Worm (Caenorhabditis elegans) whole organism, mixed stage, embryonic: ENCODE measurements around the gene ZK1236.1.

Source experiments
- blmp-1 ChIP-seq: fragments of 150-350 bp; optimal IDR thresholded peaks from 2 replicates; lab custom pipeline; 2014; ENCODE audit warnings: missing biosample characterization, missing genetic modification characterization
- cnd-1 ChIP-seq: fragments of 200-800 bp; sonication (Bioruptor generic); optimal IDR thresholded peaks from 2 replicates; lab custom pipeline; 2018; ENCODE audit warnings: mild to moderate bottlenecking, missing genetic modification characterization, missing compliant biosample characterization
- lin-13 ChIP-seq: fragments of 150-350 bp; optimal IDR thresholded peaks from 2 replicates; lab custom pipeline; 2014; ENCODE audit warnings: missing biosample characterization, missing genetic modification characterization
- lsy-2 ChIP-seq: fragments of 150-350 bp; optimal IDR thresholded peaks from 2 replicates; lab custom pipeline; 2014; ENCODE audit warnings: missing biosample characterization, missing genetic modification characterization
- mls-2 ChIP-seq: sonication (generic microtip); optimal IDR thresholded peaks from 2 replicates; lab custom pipeline; 2016; ENCODE audit warnings: mild to moderate bottlenecking, missing genetic modification characterization, moderate library complexity, missing compliant biosample characterization
- nhr-12 ChIP-seq: fragments of 150-350 bp; optimal IDR thresholded peaks from 2 replicates; lab custom pipeline; 2014; ENCODE audit warnings: missing biosample characterization, missing genetic modification characterization
- nhr-237 ChIP-seq: fragments of 150-350 bp; optimal IDR thresholded peaks from 2 replicates; lab custom pipeline; 2014; ENCODE audit warnings: missing biosample characterization, missing genetic modification characterization
- snpc-4 ChIP-seq: fragments of 150-350 bp; optimal IDR thresholded peaks from 2 replicates; lab custom pipeline; 2014; ENCODE audit warnings: missing biosample characterization, missing genetic modification characterization
- tbx-8 ChIP-seq: fragments of 200-800 bp; sonication (Bioruptor generic); optimal IDR thresholded peaks from 2 replicates; lab custom pipeline; 2018; ENCODE audit warnings: mild to moderate bottlenecking, missing genetic modification characterization, moderate library complexity, missing compliant biosample characterization
- unc-39 ChIP-seq: fragments of 150-350 bp; optimal IDR thresholded peaks from 2 replicates; lab custom pipeline; 2014; ENCODE audit warnings: missing biosample characterization, missing genetic modification characterization
- unc-62 ChIP-seq: fragments of 150-350 bp; optimal IDR thresholded peaks from 2 replicates; lab custom pipeline; 2014; ENCODE audit warnings: missing biosample characterization, missing genetic modification reagents, missing genetic modification characterization

DNA sequence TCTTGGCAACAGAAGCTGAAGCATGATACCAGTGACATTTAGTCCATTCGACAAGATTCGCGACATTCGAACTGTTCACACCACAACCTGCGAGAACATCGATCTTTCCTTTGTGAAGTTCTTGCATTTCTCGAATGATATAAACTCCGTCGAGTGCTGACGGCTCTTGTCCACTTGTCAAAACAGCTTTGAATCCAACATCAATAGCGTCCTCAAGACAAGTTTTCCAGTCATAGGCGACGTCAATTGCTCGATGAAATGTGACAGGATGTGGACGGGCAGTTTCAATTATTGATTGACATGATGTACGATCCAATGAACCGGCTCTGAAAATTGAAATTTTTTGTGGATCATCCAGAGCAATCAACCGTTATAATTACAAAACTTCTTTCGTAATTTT is 26.5 kb upstream of the ZK1236.1 start:
- TF ChIP-seq nhr-12 (no peak), lsy-2 (tag; lab: Kevin White, UChicago) (no peak), unc-39 (tag; lab: Kevin White, UChicago) (no peak), blmp-1 (tag; lab: Kevin White, UChicago) (no peak), lin-13 (tag; lab: Kevin White, UChicago) (no peak), snpc-4 (no peak), unc-62 (no peak), nhr-237 (tag; lab: Kevin White, UChicago) (no peak), cnd-1 (tag; lab: Kevin White, UChicago) (no peak), tbx-8 (GFP tag; lab: Kevin White, UChicago) (no peak), mls-2 (tag; lab: Kevin White, UChicago) (no peak)
